Fruit fly (Drosophila melanogaster): ENCODE data around the gene TM9SF2.
A peak's percentile ranks its signal among the peaks of the same experiment; 100 is the strongest.

Gene TM9SF2

DNA sequence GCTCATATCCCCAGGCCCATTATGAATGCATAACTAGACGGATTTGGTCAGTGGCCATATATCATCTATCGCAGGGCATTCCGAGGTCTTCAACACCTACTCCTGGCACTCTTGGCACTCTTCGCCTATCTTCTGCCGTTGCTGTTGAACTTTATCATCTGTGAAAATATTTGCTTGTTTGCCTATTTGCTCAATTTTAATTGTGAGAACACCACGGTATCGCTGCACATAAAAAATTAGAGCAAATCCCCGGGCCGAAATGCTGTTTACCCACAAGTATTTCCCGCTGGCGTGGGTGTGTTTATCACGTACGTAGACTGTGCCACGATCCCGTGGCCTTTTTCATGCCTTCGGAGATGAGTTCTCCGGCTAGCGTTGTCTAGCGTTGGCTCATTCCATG is 46.7 kb upstream of the TM9SF2 start (continued):
- TF ChIP-seq CG10654 (GFP tag; optimal IDR thresholded peaks at IDR 0.05) = peak; percentile 32
- TF ChIP-seq slbo (GFP tag; IDR thresholded peaks at IDR 0.05) = no peak
- peak; percentile 76 for TF ChIP-seq CG2875 (GFP tag; optimal IDR thresholded peaks at IDR 0.05)
- no peak for TF ChIP-seq HmgD (GFP tag; optimal IDR thresholded peaks at IDR 0.05)
- no peak for TF ChIP-seq Dad (GFP tag; optimal IDR thresholded peaks at IDR 0.05)
- peak; percentile 86 for TF ChIP-seq lab (GFP tag; optimal IDR thresholded peaks at IDR 0.05)
- TF ChIP-seq CG15073 (GFP tag; optimal IDR thresholded peaks at IDR 0.05) = no peak
- TF ChIP-seq seq (GFP tag; IDR thresholded peaks at IDR 0.05) = 0 out of 2 replicates have a peak, but pooled peaks have one; percentile 33
- peak; percentile 58 for TF ChIP-seq CG13424 (tag; optimal IDR thresholded peaks at IDR 0.05)
- TF ChIP-seq Bdp1 (GFP tag; optimal IDR thresholded peaks at IDR 0.05) = peak; percentile 30
- TF ChIP-seq CG10543 (GFP tag; optimal IDR thresholded peaks at IDR 0.05) = peak; percentile 81
- TF ChIP-seq CG18619 (GFP tag; optimal IDR thresholded peaks at IDR 0.05) = peak; percentile 77
- TF ChIP-seq CG17361 (GFP tag; IDR thresholded peaks at IDR 0.05) = 0 out of 3 replicates have a peak, but pooled peaks have one; percentile 38
- TF ChIP-seq CG30431 (GFP tag; optimal IDR thresholded peaks at IDR 0.05) = peak; percentile 40
- no peak for TF ChIP-seq yki (optimal IDR thresholded peaks at IDR 0.05)
- TF ChIP-seq wdn (GFP tag; IDR thresholded peaks at IDR 0.05) = no peak
- TF ChIP-seq HHEX (GFP tag; optimal IDR thresholded peaks at IDR 0.05) = peak; percentile 71
- TF ChIP-seq NFAT (GFP tag; IDR thresholded peaks at IDR 0.05) = peak; percentile 42; the same call in 1 of the 2 replicates
- TF ChIP-seq Sry-β (GFP tag; optimal IDR thresholded peaks at IDR 0.05) = peak; percentile 13
- peak; percentile 86 for TF ChIP-seq CG15479 (GFP tag; optimal IDR thresholded peaks at IDR 0.05)
- TF ChIP-seq CG8359 (GFP tag; optimal IDR thresholded peaks at IDR 0.05; ENCODE audit: borderline replicate concordance) = peak; percentile 59
- TF ChIP-seq CG7963 (GFP tag; IDR thresholded peaks at IDR 0.05; ENCODE audit: partially characterized antibody) = no peak
- TF ChIP-seq CG10267 (tag; optimal IDR thresholded peaks at IDR 0.05) = peak; percentile 16
- TF ChIP-seq CG3281 (GFP tag; optimal IDR thresholded peaks at IDR 0.05) = peak; percentile 70
- TF ChIP-seq ind (GFP tag; optimal IDR thresholded peaks at IDR 0.05) = peak; percentile 1
- TF ChIP-seq kni (GFP tag; optimal IDR thresholded peaks at IDR 0.05) = peak; percentile 76
- TF ChIP-seq CG13624 (GFP tag; optimal IDR thresholded peaks at IDR 0.05) = peak; percentile 27
- TF ChIP-seq chm (GFP tag; IDR thresholded peaks at IDR 0.05) = peak; percentile 81; the same call in 1 of the 2 replicates
- TF ChIP-seq esg (GFP tag; conservative IDR thresholded peaks at IDR 0.05) = no peak
- no peak for TF ChIP-seq pan (optimal IDR thresholded peaks at IDR 0.05)
- TF ChIP-seq pan (GFP tag; optimal IDR thresholded peaks at IDR 0.05 in 1 of 2, IDR thresholded peaks at IDR 0.05 in 1 of 2) = peak in 1 of 2 experiments; percentile 43
- TF ChIP-seq CG8281 (tag; optimal IDR thresholded peaks at IDR 0.05) = peak; percentile 13
- TF ChIP-seq tna (GFP tag; IDR thresholded peaks at IDR 0.05; ENCODE audit: partially characterized antibody) = no peak
- peak; percentile 18 for TF ChIP-seq fd96Cb (tag; optimal IDR thresholded peaks at IDR 0.05)
- TF ChIP-seq aop (GFP tag; IDR thresholded peaks at IDR 0.05) = no peak
- TF ChIP-seq CG5245 (GFP tag; optimal IDR thresholded peaks at IDR 0.05) = no peak
- peak; percentile 54 for TF ChIP-seq CG6654 (GFP tag; optimal IDR thresholded peaks at IDR 0.05)
- TF ChIP-seq CG14965 (GFP tag; optimal IDR thresholded peaks at IDR 0.05; ENCODE audit: borderline replicate concordance) = peak; percentile 59
- peak; percentile 39 for TF ChIP-seq cwo (GFP tag; optimal IDR thresholded peaks at IDR 0.05)
- peak; percentile 86 for TF ChIP-seq CG12769 (tag; optimal IDR thresholded peaks at IDR 0.05)
- no peak for TF ChIP-seq gfzf (GFP tag; optimal IDR thresholded peaks at IDR 0.05)
- peak; percentile 52; the same call in 1 of the 2 replicates for TF ChIP-seq CG1024 (GFP tag; IDR thresholded peaks at IDR 0.05)
- no peak for TF ChIP-seq CG11695 (GFP tag; IDR thresholded peaks at IDR 0.05)
- no peak for TF ChIP-seq Hr78 (GFP tag; optimal IDR thresholded peaks at IDR 0.05)
- peak; percentile 95 for TF ChIP-seq Med (GFP tag)
- TF ChIP-seq gce (GFP tag; IDR thresholded peaks at IDR 0.05) = peak; percentile 69; the same call in 1 of the 3 replicates
- peak; percentile 40 for TF ChIP-seq D19B (GFP tag; optimal IDR thresholded peaks at IDR 0.05)
- TF ChIP-seq ash1 (GFP tag; optimal IDR thresholded peaks at IDR 0.05) = peak; percentile 87
- TF ChIP-seq pb (GFP tag; optimal IDR thresholded peaks at IDR 0.05) = peak; percentile 24
- TF ChIP-seq disco-r (GFP tag; optimal IDR thresholded peaks at IDR 0.05) = peak; percentile 66
